Fruit fly (Drosophila melanogaster): Measurements from ENCODE around the gene CG10973.

CG10973 gene

DNA sequence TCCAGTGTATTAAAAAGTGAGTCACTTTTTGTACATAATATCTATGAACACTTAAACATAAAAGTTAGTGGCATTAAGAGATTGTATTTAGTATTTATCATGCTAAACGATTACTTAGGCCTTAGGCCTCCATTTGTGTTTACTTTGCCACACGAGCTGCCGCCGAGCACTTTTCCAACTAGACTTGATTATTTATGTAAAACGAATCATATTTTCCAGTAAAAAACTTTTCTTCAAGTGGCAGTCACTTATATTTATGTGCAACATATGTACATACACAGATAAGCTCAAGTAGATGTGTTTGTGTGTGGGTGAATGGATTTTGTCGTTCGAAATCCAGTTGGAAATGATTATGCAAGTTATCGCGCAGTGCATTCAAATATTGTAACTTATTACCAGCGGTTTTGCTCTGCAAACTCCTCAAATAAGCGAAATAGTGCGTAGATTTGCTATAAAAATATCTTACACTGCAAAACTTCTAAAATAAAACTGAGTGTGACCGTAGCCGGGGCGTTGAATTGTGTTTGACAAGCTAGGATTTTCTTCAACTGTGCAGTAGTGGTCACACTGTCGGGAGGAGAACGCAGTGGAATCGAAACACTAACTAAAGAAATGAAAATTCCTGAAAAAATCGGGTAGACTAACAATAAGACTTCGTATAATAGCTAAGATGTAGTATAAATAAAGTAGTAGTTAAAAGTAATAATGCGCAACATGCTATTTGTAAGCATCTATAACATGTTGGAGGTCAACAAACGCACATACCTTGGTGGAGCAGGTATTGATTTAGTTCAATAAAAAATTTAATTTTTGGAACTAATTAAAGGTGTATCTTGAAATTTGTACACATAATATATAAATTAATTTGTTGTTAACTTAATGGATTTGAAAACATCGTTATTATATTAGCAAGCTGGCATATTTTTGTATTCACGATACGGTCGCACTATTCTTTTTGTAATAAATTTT is 4.7 kb downstream of the CG10973 start, which contains the start of the genes Klc and CG10984 (continued):
- TF ChIP-seq CG10654 (GFP tag; optimal IDR thresholded peaks at IDR 0.05) (peak; percentile 42), mam (GFP tag; optimal IDR thresholded peaks at IDR 0.05) (peak; percentile 63), sens-2 (GFP tag; IDR thresholded peaks at IDR 0.05) (no peak), zf30C (GFP tag; optimal IDR thresholded peaks at IDR 0.05) (peak; percentile 71), Sin3A (optimal IDR thresholded peaks at IDR 0.05) (peak; percentile 34), CG18764 (GFP tag; optimal IDR thresholded peaks at IDR 0.05) (peak; percentile 4), CG10431 (GFP tag; optimal IDR thresholded peaks at IDR 0.05) (no peak), Eip74EF (GFP tag; optimal IDR thresholded peaks at IDR 0.05) (peak in 1 of 2 experiments; percentile 71), dimm (GFP tag; IDR thresholded peaks at IDR 0.05) (no peak), CG11695 (GFP tag; IDR thresholded peaks at IDR 0.05) (peak; percentile 72; the same call in 2 of the 3 replicates), H2.0 (GFP tag; IDR thresholded peaks at IDR 0.05) (peak; percentile 67), bowl (GFP tag; IDR thresholded peaks at IDR 0.05) (peak; percentile 37; the same call in 1 of the 2 replicates), pho (GFP tag; optimal IDR thresholded peaks at IDR 0.05) (peak; percentile 50), Asciz (GFP tag; optimal IDR thresholded peaks at IDR 0.05) (peak; percentile 51), jumu (GFP tag; optimal IDR thresholded peaks at IDR 0.05) (peak; percentile 63), Six4 (GFP tag; optimal IDR thresholded peaks at IDR 0.05) (peak; percentile 56), Ets65A (GFP tag) (peak; percentile 75), Chrac-16 (GFP tag; optimal IDR thresholded peaks at IDR 0.05) (peak; percentile 58), row (GFP tag; IDR thresholded peaks at IDR 0.05) (peak; percentile 79), CG30020 (tag; optimal IDR thresholded peaks at IDR 0.05) (peak; percentile 89), Antp (GFP tag; optimal IDR thresholded peaks at IDR 0.05) (peak; percentile 66), CG1647 (GFP tag; optimal IDR thresholded peaks at IDR 0.05) (peak; percentile 45), lab (GFP tag; optimal IDR thresholded peaks at IDR 0.05) (no peak), salm (tag; optimal IDR thresholded peaks at IDR 0.05) (peak; percentile 13), gcm (GFP tag; optimal IDR thresholded peaks at IDR 0.05) (peak; percentile 47), CG2129 (GFP tag; IDR thresholded peaks at IDR 0.05; ENCODE audit: partially characterized antibody) (no peak), Hr78 (GFP tag; optimal IDR thresholded peaks at IDR 0.05) (no peak)

DNA sequence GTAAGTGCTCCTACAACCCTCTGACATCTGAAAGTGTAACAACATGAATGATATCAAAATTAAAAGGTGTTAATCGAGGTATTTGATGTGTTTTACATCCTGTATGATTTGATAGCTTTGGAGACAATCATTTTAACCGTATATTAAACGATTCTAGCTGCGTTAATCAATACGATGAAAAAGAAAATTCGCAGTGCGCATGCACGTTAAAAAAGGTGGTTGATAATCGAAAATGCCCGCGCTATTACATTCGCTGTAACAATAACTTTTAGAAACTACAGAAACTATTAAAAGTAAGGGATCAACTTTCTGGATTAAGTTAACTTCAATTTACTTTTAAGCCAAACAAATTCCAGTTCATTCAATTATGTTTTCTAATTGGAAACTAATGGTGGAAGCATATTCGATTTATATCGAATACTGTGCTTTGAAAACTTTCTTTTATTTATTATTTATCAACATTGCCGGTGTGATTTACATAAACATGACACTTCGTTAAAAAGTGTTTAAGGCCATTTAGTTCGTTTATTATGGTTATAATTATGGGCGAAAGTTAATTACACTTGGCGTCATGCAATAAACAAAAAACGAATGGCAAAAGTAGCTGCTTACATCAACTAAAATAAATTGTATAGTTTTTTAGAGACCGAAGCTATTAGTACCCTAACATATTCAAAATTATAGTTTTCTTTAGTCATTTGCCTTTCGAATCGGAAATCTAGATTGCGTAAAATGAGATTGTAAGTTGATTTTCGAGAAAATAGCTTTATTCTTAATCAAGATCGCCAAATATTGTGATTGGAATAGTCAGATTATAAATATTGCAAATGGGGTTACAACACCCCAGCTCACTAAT is 5.6 kb downstream of the CG10973 start:
- no peak for TF ChIP-seq CG3995 (GFP tag; optimal IDR thresholded peaks at IDR 0.05)
- peak; percentile 13 for TF ChIP-seq grn (GFP tag; optimal IDR thresholded peaks at IDR 0.05)
- TF ChIP-seq CG34224 (GFP tag; IDR thresholded peaks at IDR 0.05; ENCODE audit: partially characterized antibody), result peak; percentile 43; the same call in 1 of the 3 replicates
- TF ChIP-seq gcm2 (GFP tag; optimal IDR thresholded peaks at IDR 0.05), result no peak
- no peak for TF ChIP-seq CG15601 (tag; optimal IDR thresholded peaks at IDR 0.05)
- TF ChIP-seq onecut (GFP tag; IDR thresholded peaks at IDR 0.05), result peak; percentile 83
- TF ChIP-seq Dref (GFP tag; IDR thresholded peaks at IDR 0.05), result no peak
- no peak for TF ChIP-seq NFAT (GFP tag; IDR thresholded peaks at IDR 0.05)
- peak; percentile 34 for TF ChIP-seq Dp (GFP tag; optimal IDR thresholded peaks at IDR 0.05)
- TF ChIP-seq insv (GFP tag; optimal IDR thresholded peaks at IDR 0.05), result peak; percentile 55 to 93
- TF ChIP-seq Scr (GFP tag; IDR thresholded peaks at IDR 0.05; ENCODE audit: partially characterized antibody), result peak; percentile 42; the same call in 1 of the 2 replicates
- peak; percentile 93 for TF ChIP-seq D19A (tag; optimal IDR thresholded peaks at IDR 0.05)
- TF ChIP-seq Stat92E (GFP tag; optimal IDR thresholded peaks at IDR 0.05), result no peak
- TF ChIP-seq Dll (GFP tag; IDR thresholded peaks at IDR 0.05; ENCODE audit: partially characterized antibody), result 0 out of 4 replicates have a peak, but pooled peaks have one; percentile 39
- no peak for TF ChIP-seq CG9932 (GFP tag; IDR thresholded peaks at IDR 0.05)
- peak; percentile 49 for TF ChIP-seq BEAF-32 (GFP tag; optimal IDR thresholded peaks at IDR 0.05)
- TF ChIP-seq Rx (GFP tag; IDR thresholded peaks at IDR 0.05), result no peak
- TF ChIP-seq CG16813 (GFP tag; IDR thresholded peaks at IDR 0.05; ENCODE audit: partially characterized antibody), result peak; percentile 33; the same call in 1 of the 3 replicates
- TF ChIP-seq ewg (GFP tag; optimal IDR thresholded peaks at IDR 0.05), result peak; percentile 82

All from whole organism, embryonic.